Worm (Caenorhabditis elegans) whole organism, L4/young adult: ENCODE measurements around the gene rpb-4.

Experiments used
- W03F9.2 ChIP-seq: fragments of 150-350 bp; optimal IDR thresholded peaks from 2 replicates; lab custom pipeline; 2014; ENCODE audit warnings: missing biosample characterization, missing genetic modification characterization
- dao-5 ChIP-seq: sonication (generic microtip); optimal IDR thresholded peaks from 2 replicates; lab custom pipeline; 2016; ENCODE audit warnings: missing genotype, missing genetic modification characterization, moderate library complexity, missing compliant biosample characterization
- him-1 ChIP-seq: sonication (generic microtip); optimal IDR thresholded peaks from 2 replicates; lab custom pipeline; 2016; ENCODE audit warnings: missing genotype, missing genetic modification reagents, missing genetic modification characterization, missing compliant biosample characterization

DNA sequence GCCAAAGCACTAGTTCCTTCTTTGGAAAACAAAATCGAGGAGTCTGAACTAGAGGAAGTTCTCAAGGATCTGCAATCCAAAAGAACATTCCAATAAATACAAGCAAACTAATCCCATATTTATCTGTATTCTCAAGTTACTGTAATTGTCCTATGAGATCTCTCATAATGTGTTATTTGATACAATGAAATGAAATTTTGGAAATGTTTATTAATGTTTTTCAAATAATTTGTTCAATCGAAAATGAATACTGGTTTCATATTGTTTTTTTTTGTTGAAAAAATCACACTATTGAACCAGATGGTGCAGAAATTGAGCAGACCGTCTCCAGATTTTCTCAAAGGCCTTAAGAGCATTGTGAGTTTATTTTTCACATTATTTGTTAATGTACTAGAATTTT lies 685 bp downstream of the rpb-4 start, which contains the start of gene F43E2.1:
- TF ChIP-seq W03F9.2 (tag; lab: Kevin White, UChicago): no peak
- TF ChIP-seq dao-5 (tag; lab: Kevin White, UChicago): no peak
- TF ChIP-seq him-1 (tag; lab: Kevin White, UChicago): no peak
